ENCODE assay signal across 4 fruit fly cellular contexts in the genomic region with DNA sequence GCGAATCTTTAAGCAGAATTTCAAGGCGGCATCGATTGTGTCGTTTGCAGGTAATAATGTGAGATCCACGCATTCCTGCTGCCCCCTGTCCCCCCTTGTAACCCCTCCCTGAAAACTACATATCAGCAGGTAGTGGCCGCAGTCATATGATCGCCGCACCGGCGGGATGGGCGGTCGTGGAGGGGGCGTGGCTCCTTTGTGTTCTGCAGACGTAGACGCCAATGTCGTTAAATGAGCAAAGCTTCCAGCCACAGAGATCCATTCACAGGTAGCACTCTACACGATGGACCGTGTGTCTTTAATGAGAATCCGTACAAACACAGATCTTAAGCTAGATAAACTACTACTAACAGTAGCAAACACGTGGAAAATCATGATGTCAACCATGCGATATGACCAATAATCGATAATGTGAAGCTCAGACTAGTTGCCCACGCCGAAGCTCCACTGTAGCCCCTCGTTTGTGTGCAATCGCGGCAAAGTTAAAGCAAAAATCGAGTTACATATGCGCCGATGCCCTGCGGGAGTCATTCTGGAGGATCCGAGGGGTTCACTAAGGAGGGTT.
A peak's percentile ranks its signal among the peaks of the same experiment; 100 is the strongest.
TF ChIP-seq lines count a peak whose summit lies in the region.

A gene (plus strand): TSS at position 523 of the 565 bp plus-strand sequence.

TF ChIP-seq in whole organism, embryonic, 481 proteins besides CTCF, POLR2A, EP300 and RAD21 (continued from another document and continues in another):
- TF ChIP-seq CG14050 (GFP tag; IDR thresholded peaks at IDR 0.05; lab: Robert Waterston, UW) (no peak), CG34422 (GFP tag; IDR thresholded peaks at IDR 0.05; lab: Robert Waterston, UW) (peak; percentile 16; the same call in 1 of the 3 replicates), Scr (GFP tag; IDR thresholded peaks at IDR 0.05; lab: Robert Waterston, UW; ENCODE audit: partially characterized antibody) (no peak), CG30020 (tag; optimal IDR thresholded peaks at IDR 0.05; lab: Kevin White, UChicago) (no peak), CG2712 (tag; optimal IDR thresholded peaks at IDR 0.05; lab: Kevin White, UChicago) (peak; percentile 5), dysf (GFP tag; IDR thresholded peaks at IDR 0.05; lab: Robert Waterston, UW) (peak; percentile 25; the same call in 1 of the 3 replicates), toy (GFP tag; IDR thresholded peaks at IDR 0.05; lab: Robert Waterston, UW) (no peak), CG3407 (GFP tag; optimal IDR thresholded peaks at IDR 0.05; lab: Kevin White, UChicago) (no peak), Pdp1 (GFP tag; optimal IDR thresholded peaks at IDR 0.05; lab: Kevin White, UChicago) (peak in 1 of 2 experiments; percentile 22), ind (GFP tag; optimal IDR thresholded peaks at IDR 0.05; lab: Kevin White, UChicago) (peak; percentile 20), sd (tag; optimal IDR thresholded peaks at IDR 0.05; lab: Kevin White, UChicago) (peak; percentile 61), corto (GFP tag; optimal IDR thresholded peaks at IDR 0.05; lab: Kevin White, UChicago) (peak; percentile 96), Gug (GFP tag; IDR thresholded peaks at IDR 0.05; lab: Robert Waterston, UW) (0 out of 4 replicates have a peak, but pooled peaks have one; percentile 40), Hand (GFP tag; optimal IDR thresholded peaks at IDR 0.05; lab: Kevin White, UChicago) (no peak), crol (GFP tag; IDR thresholded peaks at IDR 0.05; lab: Robert Waterston, UW) (peak; percentile 69), Ptx1 (GFP tag; IDR thresholded peaks at IDR 0.05; lab: Robert Waterston, UW) (peak; percentile 26; the same call in 1 of the 2 replicates), CG16813 (GFP tag; IDR thresholded peaks at IDR 0.05; lab: Robert Waterston, UW; ENCODE audit: partially characterized antibody) (no peak), zfh1 (GFP tag; IDR thresholded peaks at IDR 0.05; lab: Robert Waterston, UW) (peak; percentile 29; the same call in 1 of the 3 replicates), unpg (GFP tag; optimal IDR thresholded peaks at IDR 0.05; lab: Kevin White, UChicago) (no peak), ab (GFP tag; optimal IDR thresholded peaks at IDR 0.05; lab: Kevin White, UChicago) (no peak), CG8765 (GFP tag; IDR thresholded peaks at IDR 0.05; lab: Robert Waterston, UW) (0 out of 2 replicates have a peak, but pooled peaks have one; percentile 19), MTF-1 (GFP tag; optimal IDR thresholded peaks at IDR 0.05; lab: Kevin White, UChicago; ENCODE audit: borderline replicate concordance) (no peak), grau (tag; optimal IDR thresholded peaks at IDR 0.05; lab: Kevin White, UChicago) (peak; percentile 66), HLH54F (GFP tag; optimal IDR thresholded peaks at IDR 0.05; lab: Kevin White, UChicago) (no peak), CG4730 (GFP tag; IDR thresholded peaks at IDR 0.05; lab: Robert Waterston, UW) (no peak), Drgx (GFP tag; IDR thresholded peaks at IDR 0.05; lab: Robert Waterston, UW) (peak; percentile 71), CG8290 (GFP tag; optimal IDR thresholded peaks at IDR 0.05; lab: Kevin White, UChicago) (no peak), CG8290 (tag; optimal IDR thresholded peaks at IDR 0.05; lab: Kevin White, UChicago) (peak in 1 of 2 experiments; percentile 6), slbo (GFP tag; IDR thresholded peaks at IDR 0.05; lab: Robert Waterston, UW) (peak; percentile 24; the same call in 1 of the 2 replicates)

TF ChIP-seq in whole organism, prepupa, 60 proteins besides CTCF, POLR2A, EP300 and RAD21 (continued from another document and continues in another):
- TF ChIP-seq CG11294 (GFP tag; IDR thresholded peaks at IDR 0.05; lab: Robert Waterston, UW): peak; percentile 66
- TF ChIP-seq Hr38 (GFP tag; optimal IDR thresholded peaks at IDR 0.05; lab: Kevin White, UChicago): no peak
- peak; percentile 96 for TF ChIP-seq CG3919 (GFP tag; optimal IDR thresholded peaks at IDR 0.05; lab: Kevin White, UChicago)
- TF ChIP-seq CG6792 (GFP tag; optimal IDR thresholded peaks at IDR 0.05; lab: Kevin White, UChicago): peak; percentile 98
- peak; percentile 90 for TF ChIP-seq Smox (GFP tag; optimal IDR thresholded peaks at IDR 0.05; lab: Kevin White, UChicago)
- peak; percentile 95 for TF ChIP-seq CG31627 (GFP tag; optimal IDR thresholded peaks at IDR 0.05; lab: Kevin White, UChicago)
- peak; percentile 70 for TF ChIP-seq CG15336 (GFP tag; IDR thresholded peaks at IDR 0.05; lab: Robert Waterston, UW)
- TF ChIP-seq ss (GFP tag; optimal IDR thresholded peaks at IDR 0.05; lab: Kevin White, UChicago): peak; percentile 88 to 95
- TF ChIP-seq CG11902 (GFP tag; optimal IDR thresholded peaks at IDR 0.05; lab: Kevin White, UChicago): peak; percentile 88
- TF ChIP-seq fd85E (GFP tag; optimal IDR thresholded peaks at IDR 0.05; lab: Kevin White, UChicago): peak; percentile 87
- TF ChIP-seq lz (GFP tag; optimal IDR thresholded peaks at IDR 0.05; lab: Kevin White, UChicago): peak; percentile 97
- TF ChIP-seq CG10631 (GFP tag; optimal IDR thresholded peaks at IDR 0.05; lab: Kevin White, UChicago): peak; percentile 99
- TF ChIP-seq fd59A (GFP tag; optimal IDR thresholded peaks at IDR 0.05; lab: Kevin White, UChicago): peak; percentile 96
- peak; percentile 86 for TF ChIP-seq CG11762 (GFP tag; optimal IDR thresholded peaks at IDR 0.05; lab: Kevin White, UChicago; ENCODE audit: insufficient read depth)
- peak; percentile 90 for TF ChIP-seq CG8632 (GFP tag; optimal IDR thresholded peaks at IDR 0.05; lab: Kevin White, UChicago)
- peak; percentile 75 for TF ChIP-seq Lpt (GFP tag; optimal IDR thresholded peaks at IDR 0.05; lab: Kevin White, UChicago)
- TF ChIP-seq Blimp-1 (GFP tag; optimal IDR thresholded peaks at IDR 0.05; lab: Kevin White, UChicago): peak; percentile 58
- peak; percentile 72 for TF ChIP-seq Hr4 (GFP tag; optimal IDR thresholded peaks at IDR 0.05; lab: Kevin White, UChicago)
- TF ChIP-seq CG8319 (GFP tag; optimal IDR thresholded peaks at IDR 0.05; lab: Kevin White, UChicago): peak; percentile 91
- TF ChIP-seq Eip93F (GFP tag; optimal IDR thresholded peaks at IDR 0.05; lab: Kevin White, UChicago): peak; percentile 92
- peak; percentile 96 for TF ChIP-seq Hr39 (GFP tag; optimal IDR thresholded peaks at IDR 0.05; lab: Kevin White, UChicago)
- TF ChIP-seq CG4318 (GFP tag; optimal IDR thresholded peaks at IDR 0.05; lab: Kevin White, UChicago): peak; percentile 60
- peak; percentile 92 for TF ChIP-seq vri (GFP tag; optimal IDR thresholded peaks at IDR 0.05; lab: Kevin White, UChicago)
- TF ChIP-seq Sox102F (GFP tag; optimal IDR thresholded peaks at IDR 0.05; lab: Kevin White, UChicago): peak; percentile 94
- peak; percentile 94 for TF ChIP-seq CG6808 (GFP tag; optimal IDR thresholded peaks at IDR 0.05; lab: Kevin White, UChicago)
- TF ChIP-seq CG8119 (GFP tag; IDR thresholded peaks at IDR 0.05; lab: Robert Waterston, UW): peak; percentile 81
- TF ChIP-seq CG1621 (tag; optimal IDR thresholded peaks at IDR 0.05; lab: Kevin White, UChicago): peak; percentile 98
- peak; percentile 96 for TF ChIP-seq Met (GFP tag; optimal IDR thresholded peaks at IDR 0.05; lab: Kevin White, UChicago)
- peak; percentile 96 for TF ChIP-seq esn (GFP tag; optimal IDR thresholded peaks at IDR 0.05; lab: Kevin White, UChicago)
- TF ChIP-seq CG7368 (GFP tag; optimal IDR thresholded peaks at IDR 0.05; lab: Kevin White, UChicago): peak; percentile 95
- peak; percentile 96 for TF ChIP-seq Ets96B (tag; optimal IDR thresholded peaks at IDR 0.05; lab: Kevin White, UChicago)
- TF ChIP-seq CG9139 (GFP tag; optimal IDR thresholded peaks at IDR 0.05; lab: Kevin White, UChicago): peak; percentile 82

TF ChIP-seq in whole organism, pupa, 21 proteins besides CTCF, POLR2A, EP300 and RAD21 (continued from another document):
- TF ChIP-seq CG12605 (GFP tag; IDR thresholded peaks at IDR 0.05; lab: Robert Waterston, UW) (peak; percentile 73), gl (tag; optimal IDR thresholded peaks at IDR 0.05; lab: Kevin White, UChicago) (peak; percentile 94)

TF ChIP-seq in whole organism, wandering third instar larva, 38 proteins besides CTCF, POLR2A, EP300 and RAD21 (continued from another document):
- TF ChIP-seq dmrt93B (GFP tag; optimal IDR thresholded peaks at IDR 0.05; lab: Kevin White, UChicago): peak; percentile 89
- peak; percentile 55 for TF ChIP-seq dsf (GFP tag; optimal IDR thresholded peaks at IDR 0.05; lab: Kevin White, UChicago; ENCODE audit: borderline replicate concordance)
- no peak for TF ChIP-seq Dfd (GFP tag; optimal IDR thresholded peaks at IDR 0.05; lab: Kevin White, UChicago)
- TF ChIP-seq sv (GFP tag; optimal IDR thresholded peaks at IDR 0.05; lab: Kevin White, UChicago): no peak
- peak; percentile 96 for TF ChIP-seq OdsH (GFP tag; optimal IDR thresholded peaks at IDR 0.05; lab: Kevin White, UChicago)
- peak; percentile 91 for TF ChIP-seq CrebA (GFP tag; optimal IDR thresholded peaks at IDR 0.05; lab: Kevin White, UChicago; ENCODE audit: borderline replicate concordance)
- TF ChIP-seq CG32264 (GFP tag; optimal IDR thresholded peaks at IDR 0.05; lab: Kevin White, UChicago): peak; percentile 96
- no peak for TF ChIP-seq N (GFP tag; optimal IDR thresholded peaks at IDR 0.05; lab: Kevin White, UChicago)
- peak; percentile 90 for TF ChIP-seq Rel (GFP tag; optimal IDR thresholded peaks at IDR 0.05; lab: Kevin White, UChicago)
- peak; percentile 29 for TF ChIP-seq Rel (tag; optimal IDR thresholded peaks at IDR 0.05; lab: Kevin White, UChicago)
- peak; percentile 79 for TF ChIP-seq brk (GFP tag; optimal IDR thresholded peaks at IDR 0.05; lab: Kevin White, UChicago)
- TF ChIP-seq Sp1 (GFP tag; optimal IDR thresholded peaks at IDR 0.05; lab: Kevin White, UChicago): peak; percentile 91
- peak; percentile 53 for TF ChIP-seq Dif (GFP tag; optimal IDR thresholded peaks at IDR 0.05; lab: Kevin White, UChicago; ENCODE audit: partially characterized antibody)
- TF ChIP-seq sage (GFP tag; optimal IDR thresholded peaks at IDR 0.05; lab: Kevin White, UChicago): peak; percentile 89
- TF ChIP-seq Myc (optimal IDR thresholded peaks at IDR 0.05; lab: Kevin White, UChicago): no peak
- TF ChIP-seq br (GFP tag; optimal IDR thresholded peaks at IDR 0.05; lab: Kevin White, UChicago): peak; percentile 97
- peak; percentile 96 for TF ChIP-seq Jra (GFP tag; optimal IDR thresholded peaks at IDR 0.05; lab: Kevin White, UChicago)
TF ChIP-seq in whole organism, wandering third instar larva: peak in this region for 26.
